Worm (Caenorhabditis elegans) whole organism, young adult: ENCODE results near the gene sre-31.

ENCODE experiments used
- akir-1 ChIP-seq: fragments of 200-800 bp; sonication (Bioruptor generic); optimal IDR thresholded peaks from 2 replicates; lab custom pipeline; 2018; ENCODE audit warnings: mild to moderate bottlenecking, missing genetic modification characterization, moderate library complexity, missing compliant biosample characterization
- attf-5 ChIP-seq: fragments of 200-800 bp; sonication (Bioruptor generic); optimal IDR thresholded peaks from 2 replicates; lab custom pipeline; 2018; ENCODE audit warnings: mild to moderate bottlenecking, missing genetic modification characterization, missing compliant biosample characterization
- egl-18 ChIP-seq: fragments of 200-800 bp; sonication (Bioruptor generic); IDR thresholded peaks from 2 replicates; pipeline ENCODE4 v1.3.6; 2022; ENCODE audit warnings: missing genetic modification reagents, missing genetic modification characterization, missing compliant biosample characterization
- madf-10 ChIP-seq: sonication (generic microtip); optimal IDR thresholded peaks from 2 replicates; lab custom pipeline; 2016; ENCODE audit warnings: mild to moderate bottlenecking, missing genetic modification characterization, missing compliant biosample characterization

DNA sequence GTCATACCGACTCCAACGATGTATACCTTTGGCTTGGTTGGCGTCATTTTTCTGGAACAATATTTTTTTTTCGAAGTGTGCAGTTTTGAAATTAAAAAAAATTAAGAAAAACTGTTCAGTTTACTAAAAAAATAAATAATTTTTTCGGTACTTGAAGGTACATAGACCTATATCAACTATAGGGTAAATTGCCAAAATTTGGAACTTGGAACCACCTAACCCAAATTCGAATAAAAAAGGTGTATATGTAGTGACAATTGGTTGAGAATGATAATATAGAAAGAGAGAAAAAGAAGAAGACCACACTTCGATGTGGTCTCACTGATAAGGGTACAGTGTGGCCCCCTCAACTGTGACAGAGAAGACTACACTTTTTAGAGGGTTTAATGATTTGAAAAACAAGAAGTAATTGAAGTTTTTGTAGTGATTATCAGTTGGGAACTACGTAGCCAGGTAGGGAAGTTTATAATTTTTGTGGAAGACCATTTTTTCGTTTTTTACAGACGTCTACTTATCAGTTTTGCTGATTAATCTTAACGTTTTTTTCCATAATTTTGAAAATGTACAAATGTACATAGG is 17.1 kb upstream of the sre-31 start, which contains the start of gene daf-22:
- TF ChIP-seq madf-10 (no peak), attf-5 (no peak), egl-18 (GFP tag; lab: Robert Waterston, UW) (no peak), akir-1 (GFP tag; lab: Kevin White, UChicago) (no peak)
